Worm (Caenorhabditis elegans) whole organism, L2 larva: ENCODE data around the gene syf-2.

Experiments used
- alr-1 ChIP-seq: fragments of 150-350 bp; optimal IDR thresholded peaks from 2 replicates; lab custom pipeline; 2014; ENCODE audit warnings: missing biosample characterization, missing genetic modification characterization
- egl-27 ChIP-seq: sonication (generic microtip); optimal IDR thresholded peaks from 3 replicates; lab custom pipeline; 2017; ENCODE audit warnings: missing biosample characterization, missing genetic modification reagents, missing genetic modification characterization
- lin-39 ChIP-seq: fragments of 150-350 bp; optimal IDR thresholded peaks from 2 replicates; lab custom pipeline; 2014; ENCODE audit warnings: missing biosample characterization, missing genetic modification reagents, missing genetic modification characterization
- unc-62 ChIP-seq: fragments of 150-350 bp; optimal IDR thresholded peaks from 2 replicates; lab custom pipeline; 2014; ENCODE audit warnings: missing biosample characterization, missing genetic modification reagents, missing genetic modification characterization
- ztf-11 ChIP-seq: sonication (generic microtip); optimal IDR thresholded peaks from 2 replicates; lab custom pipeline; 2017; ENCODE audit warnings: missing biosample characterization, missing genetic modification characterization

DNA sequence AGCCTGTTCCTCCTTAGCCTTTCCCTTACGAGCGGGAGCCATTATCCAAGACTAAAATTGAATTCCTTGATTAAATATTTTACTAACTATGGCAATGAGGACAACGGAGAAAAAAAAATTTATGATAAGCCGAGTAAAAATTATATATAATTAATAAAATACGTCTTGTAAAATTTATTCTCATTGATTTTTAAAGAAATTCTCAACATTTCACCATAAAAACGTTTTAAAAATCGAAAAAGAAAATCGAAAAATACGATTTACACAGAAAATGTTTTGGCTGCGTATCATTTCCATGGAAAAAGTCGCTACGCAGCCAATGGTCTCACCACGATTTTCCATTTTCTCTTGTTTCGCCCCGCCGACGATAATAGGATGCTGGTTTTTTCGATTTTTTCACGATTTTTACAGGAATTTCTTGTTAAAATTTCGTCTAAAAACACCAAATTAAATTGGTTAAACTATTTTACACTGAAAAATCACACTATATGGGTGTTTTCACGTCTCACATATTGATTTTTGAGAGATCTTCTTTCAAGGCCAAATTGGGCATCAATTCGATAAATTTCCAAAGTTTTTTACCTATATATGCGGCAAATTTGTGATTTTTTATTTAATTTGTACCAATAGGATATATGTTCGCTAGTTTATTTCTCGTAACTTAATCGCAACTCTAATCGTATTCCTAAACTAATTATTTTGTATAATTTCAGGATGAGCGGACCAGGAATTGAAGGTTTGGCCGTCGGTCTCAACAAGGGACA lies 17.8 kb upstream of the syf-2 start, which contains the start of the genes rps-14 and rpl-36:
- no peak for TF ChIP-seq ztf-11 (tag; lab: Kevin White, UChicago)
- TF ChIP-seq alr-1 (tag; lab: Kevin White, UChicago), result no peak
- no peak for TF ChIP-seq lin-39
- TF ChIP-seq egl-27 (tag; lab: Kevin White, UChicago), result peak; percentile 91
- TF ChIP-seq unc-62, result no peak
